Worm (Caenorhabditis elegans) whole organism, L1 larva: ENCODE measurements around the gene C35A5.11.

ENCODE experiments used
- efl-3 ChIP-seq: fragments of 200-800 bp; sonication (Bioruptor generic); optimal IDR thresholded peaks from 2 replicates; lab custom pipeline; 2018; ENCODE audit warnings: mild to moderate bottlenecking, missing genetic modification characterization, missing compliant biosample characterization
- irx-1 ChIP-seq: sonication (generic microtip); optimal IDR thresholded peaks from 2 replicates; lab custom pipeline; 2016; ENCODE audit warnings: missing genetic modification characterization, missing compliant biosample characterization
- lin-14 ChIP-seq: fragments of 200-800 bp; sonication (Bioruptor generic); optimal IDR thresholded peaks from 2 replicates; lab custom pipeline; 2018; ENCODE audit warnings: mild to moderate bottlenecking, missing genetic modification characterization, moderate library complexity, missing compliant biosample characterization
- lsy-2 ChIP-seq, 2 experiments: fragments of 150-350 bp; optimal IDR thresholded peaks; 2 replicates each; lab custom pipeline; 2014; ENCODE audit warnings: missing biosample characterization in 2 of 2, missing genetic modification characterization in 2 of 2
- nhr-85 ChIP-seq: sonication (generic microtip); peaks from one replicate; lab custom pipeline; 2016; ENCODE audit warnings: missing genetic modification characterization, inconsistent platforms, missing compliant biosample characterization
- pag-3 ChIP-seq: sonication (generic microtip); optimal IDR thresholded peaks from 2 replicates; lab custom pipeline; 2017; ENCODE audit warnings: missing genetic modification characterization, mild to moderate bottlenecking, missing compliant biosample characterization, antibody characterized with exemption, borderline replicate concordance; ENCODE audit not compliant: insufficient read depth
- rnt-1 ChIP-seq: sonication (generic microtip); optimal IDR thresholded peaks from 2 replicates; lab custom pipeline; 2016; ENCODE audit warnings: mild to moderate bottlenecking, missing genetic modification characterization, moderate library complexity, missing compliant biosample characterization
- xbp-1 ChIP-seq: sonication (generic microtip); optimal IDR thresholded peaks from 2 replicates; lab custom pipeline; 2016; ENCODE audit warnings: missing genetic modification characterization, missing compliant biosample characterization

C35A5.11 gene

ce11 chrV:10457247-10457646 lies 45.7 kb downstream of the C35A5.11 start, which contains the start of gene F22E12.1:
Gene F22E12.1 (minus strand): TSS chrV:10457347.
- TF ChIP-seq lin-14 (GFP tag; lab: Kevin White, UChicago), result no peak

ce11 chrV:10453466-10453865 lies 49.4 kb downstream of the C35A5.11 start, which contains the start of gene Y32F6A.5:
Gene Y32F6A.5 (minus strand): TSS chrV:10453605.
- TF ChIP-seq efl-3 (GFP tag; lab: Kevin White, UChicago), result no peak
- TF ChIP-seq nhr-85, result no peak
- TF ChIP-seq pag-3, result no peak
- TF ChIP-seq xbp-1 (tag; lab: Kevin White, UChicago), result no peak
- peak; percentile 25 for TF ChIP-seq rnt-1 (tag; lab: Kevin White, UChicago)
- TF ChIP-seq irx-1 (tag; lab: Kevin White, UChicago), result no peak
- no peak for TF ChIP-seq lsy-2 (tag; optimal IDR thresholded peaks at IDR 0.05; lab: Kevin White, UChicago)
